Worm (Caenorhabditis elegans): ENCODE data around the gene dhhc-4.

The dhhc-4 gene

DNA sequence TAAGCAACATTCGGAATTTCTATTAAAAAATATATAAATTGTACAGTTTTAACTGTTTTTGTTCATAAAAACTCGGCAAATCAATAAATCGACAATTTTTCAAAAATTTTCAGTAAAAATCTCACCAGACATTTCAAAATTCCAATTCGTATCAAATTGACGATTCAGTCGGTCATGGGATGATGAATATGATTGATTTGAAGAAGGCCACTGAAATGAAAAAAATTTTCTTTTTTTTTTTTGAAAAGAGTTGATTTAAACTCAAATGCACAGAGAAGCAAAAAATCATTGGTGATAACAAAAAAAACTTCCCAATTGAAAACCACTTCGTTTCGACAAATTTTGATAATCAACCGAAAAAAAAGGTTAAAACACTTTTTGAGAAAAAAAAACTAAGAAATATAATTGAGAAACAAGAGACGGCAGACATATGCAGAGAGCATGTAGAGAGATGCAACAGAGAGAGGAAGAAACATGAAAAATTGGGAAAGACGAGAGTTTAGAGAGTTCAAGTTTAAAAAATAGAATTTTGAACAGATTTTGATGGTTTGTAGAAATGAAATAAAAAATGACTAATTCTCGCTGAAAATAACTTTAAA lies 36.2 kb upstream of the dhhc-4 start (continued):
- TF ChIP-seq mxl-2 (GFP tag; conservative IDR thresholded peaks at IDR 0.05): no peak
- no peak for TF ChIP-seq aly-2 (tag; optimal IDR thresholded peaks at IDR 0.05)
- TF ChIP-seq unc-39 (tag; optimal IDR thresholded peaks at IDR 0.05): no peak
- TF ChIP-seq tag-97 (GFP tag; IDR thresholded peaks at IDR 0.05): no peak
- no peak for TF ChIP-seq zfp-2 (tag; optimal IDR thresholded peaks at IDR 0.05)
- no peak for TF ChIP-seq F26F4.8 (GFP tag; conservative IDR thresholded peaks at IDR 0.05)
- no peak for TF ChIP-seq unc-130 (GFP tag; optimal IDR thresholded peaks at IDR 0.05)
- no peak for TF ChIP-seq daf-19 (GFP tag; conservative IDR thresholded peaks at IDR 0.05)
- TF ChIP-seq mes-2 (tag; optimal IDR thresholded peaks at IDR 0.05; ENCODE audit: poor library complexity, severe bottlenecking): no peak
- TF ChIP-seq daf-16 (GFP tag; optimal IDR thresholded peaks at IDR 0.05): no peak
- TF ChIP-seq daf-16 (tag; optimal IDR thresholded peaks at IDR 0.05): peak; percentile 36
- no peak for TF ChIP-seq ceh-32 (tag; optimal IDR thresholded peaks at IDR 0.05; ENCODE audit: poor library complexity)
- no peak for TF ChIP-seq nhr-111 (GFP tag; optimal IDR thresholded peaks at IDR 0.05)
- no peak for TF ChIP-seq spr-1 (tag; optimal IDR thresholded peaks at IDR 0.05)
- TF ChIP-seq hlh-11 (tag; optimal IDR thresholded peaks at IDR 0.05): no peak
- TF ChIP-seq dve-1 (tag; optimal IDR thresholded peaks at IDR 0.05; ENCODE audit: insufficient read depth): peak; percentile 65
- no peak for TF ChIP-seq Y105C5A.15 (GFP tag; IDR thresholded peaks at IDR 0.05)
- no peak for TF ChIP-seq lin-13 (GFP tag; optimal IDR thresholded peaks at IDR 0.05)
- TF ChIP-seq tra-1 (GFP tag; IDR thresholded peaks at IDR 0.05): no peak
- no peak for TF ChIP-seq F44E2.7 (GFP tag; IDR thresholded peaks at IDR 0.05)
- TF ChIP-seq zag-1 (tag; optimal IDR thresholded peaks at IDR 0.05): no peak

DNA sequence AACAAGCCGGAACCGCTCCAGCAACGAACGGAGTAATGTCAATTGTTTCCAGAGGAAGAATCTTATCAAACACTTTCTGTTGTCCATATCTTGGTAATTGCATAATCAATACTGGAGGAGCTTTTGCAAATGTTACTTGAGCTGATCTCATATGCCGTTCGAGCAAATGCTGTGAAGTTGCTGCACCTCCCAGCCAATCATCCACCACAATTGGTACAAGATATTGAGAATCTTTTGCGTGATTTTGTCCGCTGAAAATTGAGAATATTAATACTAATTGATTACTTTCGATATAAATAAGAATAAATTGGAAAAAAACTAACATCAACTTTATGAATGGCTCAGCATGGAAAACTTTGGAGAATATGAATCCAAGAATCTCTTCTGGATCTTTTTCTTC lies 32.1 kb upstream of the dhhc-4 start:
- TF ChIP-seq nhr-111 (GFP tag; optimal IDR thresholded peaks at IDR 0.05) (no peak), aha-1 (tag) (peak; percentile 54)

DNA sequence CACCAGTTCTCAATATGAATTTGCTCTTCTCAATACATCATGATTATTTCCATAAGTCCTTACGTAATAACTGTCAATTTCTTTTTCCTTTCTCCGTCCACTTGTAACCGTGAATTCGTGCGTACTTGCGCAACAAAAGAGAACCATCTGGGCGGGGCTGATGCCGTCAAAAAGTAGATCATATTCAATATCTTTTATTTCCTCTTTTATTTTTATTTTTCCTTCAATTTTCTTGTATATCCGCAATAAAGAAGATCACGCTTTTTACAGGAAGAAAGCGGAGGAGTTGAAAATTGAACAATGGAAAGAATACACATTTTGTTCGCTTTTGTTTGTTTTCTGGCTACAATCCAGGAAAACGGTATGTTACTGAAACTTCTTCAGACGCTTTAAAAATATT lies 25.3 kb upstream of the dhhc-4 start, which contains the start of gene mam-7:
Gene mam-7, plus strand, starts transcription at position 301 of the 400 bp plus-strand sequence.
- TF ChIP-seq lim-7 (GFP tag; IDR thresholded peaks at IDR 0.05) (no peak), F26F4.8 (GFP tag; conservative IDR thresholded peaks at IDR 0.05) (no peak), daf-8 (GFP tag; IDR thresholded peaks at IDR 0.05) (no peak), nhr-28 (tag; optimal IDR thresholded peaks at IDR 0.05) (no peak), lin-29 (GFP tag; IDR thresholded peaks at IDR 0.05) (no peak), Y5F2A.4 (GFP tag; optimal IDR thresholded peaks at IDR 0.05) (no peak), ztf-7 (tag; optimal IDR thresholded peaks at IDR 0.05) (no peak), lin-39 (tag; optimal IDR thresholded peaks at IDR 0.05) (no peak), fkh-10 (GFP tag; optimal IDR thresholded peaks at IDR 0.05) (no peak)

ce11 chrIII:9891324-9891723 lies 23.7 kb upstream of the dhhc-4 start, which contains the start of gene alg-4:
alg-4 (minus strand) TSS chrIII:9891424.
- TF ChIP-seq mes-2 (tag; optimal IDR thresholded peaks at IDR 0.05; ENCODE audit: poor library complexity, severe bottlenecking): no peak
- no peak for TF ChIP-seq T26A8.4 (GFP tag; IDR thresholded peaks at IDR 0.05)
- no peak for TF ChIP-seq ceh-44 (GFP tag; IDR thresholded peaks at IDR 0.05)
- TF ChIP-seq nhr-10 (tag; optimal IDR thresholded peaks at IDR 0.05): no peak
- TF ChIP-seq ceh-28 (tag; optimal IDR thresholded peaks at IDR 0.05): no peak
- no peak for TF ChIP-seq rbr-2 (tag; optimal IDR thresholded peaks at IDR 0.05)
- no peak for TF ChIP-seq ceh-62 (tag; optimal IDR thresholded peaks at IDR 0.05)
- TF ChIP-seq daf-12 (tag; optimal IDR thresholded peaks at IDR 0.05): no peak
- TF ChIP-seq jun-1 (tag; optimal IDR thresholded peaks at IDR 0.05): no peak
- TF ChIP-seq fkh-10 (GFP tag; optimal IDR thresholded peaks at IDR 0.05): no peak
- no peak for TF ChIP-seq lin-38 (GFP tag; IDR thresholded peaks at IDR 0.05)
- no peak for TF ChIP-seq hlh-30 (tag; optimal IDR thresholded peaks at IDR 0.05; ENCODE audit: insufficient read depth)
- TF ChIP-seq pha-4 (GFP tag; IDR thresholded peaks at IDR 0.05): no peak
- no peak for TF ChIP-seq pha-4 (tag; optimal IDR thresholded peaks at IDR 0.05)
- TF ChIP-seq nhr-76 (tag; optimal IDR thresholded peaks at IDR 0.05): no peak
- TF ChIP-seq hlh-11 (tag; optimal IDR thresholded peaks at IDR 0.05): no peak
